Worm (Caenorhabditis elegans): ENCODE results near the gene R13D7.2.

Gene R13D7.2

ce11 chrV:7409599-7409998, at the start of gene R13D7.2:
Gene R13D7.2 (plus strand): TSS chrV:7409899.
- no peak for TF ChIP-seq nhr-21 (tag; optimal IDR thresholded peaks at IDR 0.05)
- TF ChIP-seq skn-1 (tag; optimal IDR thresholded peaks at IDR 0.05) = no peak
- TF ChIP-seq ceh-16 (tag; optimal IDR thresholded peaks at IDR 0.05) = no peak
- TF ChIP-seq nhr-129 (tag; optimal IDR thresholded peaks at IDR 0.05) = no peak

ce11 chrV:7361673-7362072, 48.0 kb upstream of the R13D7.2 start, which contains the start of gene cyp-35A1:
Gene cyp-35A1 (minus strand): TSS chrV:7361773.
- no peak for TF ChIP-seq nhr-25 (tag; optimal IDR thresholded peaks at IDR 0.05)
- no peak for TF ChIP-seq peb-1 (tag; optimal IDR thresholded peaks at IDR 0.05)
- TF ChIP-seq nhr-6 (tag; optimal IDR thresholded peaks at IDR 0.05) = no peak
- no peak for TF ChIP-seq nhr-10 (tag; optimal IDR thresholded peaks at IDR 0.05)
- TF ChIP-seq lin-11 (tag; optimal IDR thresholded peaks at IDR 0.05) = no peak

- TF ChIP-seq elt-1 (tag; optimal IDR thresholded peaks at IDR 0.05) (no peak), ztf-1 (GFP tag; conservative IDR thresholded peaks at IDR 0.05) (no peak), zag-1 (tag; optimal IDR thresholded peaks at IDR 0.05) (no peak), lin-13 (GFP tag; optimal IDR thresholded peaks at IDR 0.05) (no peak), nhr-11 (tag; optimal IDR thresholded peaks at IDR 0.05) (no peak), sma-3 (GFP tag; optimal IDR thresholded peaks at IDR 0.05) (no peak), gmeb-1 (tag; optimal IDR thresholded peaks at IDR 0.05) (peak; percentile 27), ZK546.5 (tag; optimal IDR thresholded peaks at IDR 0.05) (no peak), mdl-1 (tag; optimal IDR thresholded peaks at IDR 0.05) (no peak), crh-2 (tag; optimal IDR thresholded peaks at IDR 0.05) (no peak), fos-1 (tag; optimal IDR thresholded peaks at IDR 0.05) (peak; percentile 67)
Observed at ce11 chrV:7364059-7364458, 45.6 kb upstream of the R13D7.2 start, which contains the start of gene cyp-35A2. Gene cyp-35A2 (minus strand): TSS chrV:7364182.

DNA sequence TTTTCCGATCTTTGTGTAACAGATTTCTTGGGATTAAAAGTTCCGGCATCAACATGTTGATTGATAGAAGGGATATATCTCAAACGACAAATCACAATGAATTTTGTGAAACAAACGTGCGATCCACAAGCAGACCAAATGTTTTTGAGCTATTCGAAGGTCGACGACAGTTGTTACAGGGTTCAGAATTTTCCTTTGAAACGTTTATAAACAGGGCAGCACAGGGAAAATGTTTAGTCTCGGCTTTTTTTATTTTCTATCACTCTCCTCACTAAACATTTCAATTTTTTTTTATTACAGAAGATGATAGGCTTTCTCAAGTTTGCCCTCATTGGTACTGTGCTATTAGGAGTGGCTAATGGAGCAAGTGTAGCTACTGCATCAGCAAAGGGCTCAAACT, 44.7 kb upstream of the R13D7.2 start, which contains the start of gene exc-13:
Gene exc-13 (plus strand): TSS at position 301 of the 400 bp plus-strand sequence.
- TF ChIP-seq lin-39 (tag; optimal IDR thresholded peaks at IDR 0.05) (no peak), aly-2 (tag; optimal IDR thresholded peaks at IDR 0.05) (no peak), snpc-4 (tag; optimal IDR thresholded peaks at IDR 0.05) (no peak), elt-1 (tag; optimal IDR thresholded peaks at IDR 0.05) (no peak), alr-1 (tag; optimal IDR thresholded peaks at IDR 0.05) (no peak), ZK546.5 (tag; optimal IDR thresholded peaks at IDR 0.05) (no peak), sma-3 (GFP tag; optimal IDR thresholded peaks at IDR 0.05) (no peak), crh-2 (tag; optimal IDR thresholded peaks at IDR 0.05) (no peak), R02D3.7 (tag; optimal IDR thresholded peaks at IDR 0.05) (no peak), ceh-82 (tag; optimal IDR thresholded peaks at IDR 0.05) (no peak), lin-13 (GFP tag; optimal IDR thresholded peaks at IDR 0.05) (no peak), blmp-1 (tag; optimal IDR thresholded peaks at IDR 0.05; ENCODE audit: insufficient read depth) (no peak), ztf-11 (tag; optimal IDR thresholded peaks at IDR 0.05) (no peak), Y55F3AM.14 (GFP tag; optimal IDR thresholded peaks at IDR 0.05) (no peak), nhr-77 (tag; optimal IDR thresholded peaks at IDR 0.05) (no peak), mdl-1 (tag; optimal IDR thresholded peaks at IDR 0.05) (no peak), lin-11 (tag; optimal IDR thresholded peaks at IDR 0.05) (no peak), ztf-1 (GFP tag; conservative IDR thresholded peaks at IDR 0.05) (no peak), mab-5 (tag; optimal IDR thresholded peaks at IDR 0.05) (no peak)

DNA sequence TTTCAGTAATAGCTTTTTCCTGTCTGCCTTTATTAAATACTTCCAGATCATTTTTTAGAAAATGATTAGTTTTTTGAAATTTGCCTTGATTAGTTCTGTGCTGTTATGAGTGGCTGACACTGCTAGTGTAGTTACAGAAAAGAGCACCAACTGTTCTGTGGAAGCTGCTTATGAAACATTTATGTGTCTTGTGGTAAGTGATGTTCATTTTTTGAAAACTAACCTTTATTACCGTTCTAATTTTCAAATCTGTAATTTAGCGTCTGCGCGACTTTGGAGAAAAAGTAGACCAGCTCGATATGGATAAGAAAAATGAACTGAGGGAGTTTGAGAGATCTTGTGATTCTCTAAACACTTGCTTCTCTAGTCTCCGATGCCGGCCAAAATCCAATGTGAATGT, 40.1 kb upstream of the R13D7.2 start, which contains the start of gene srj-14:
Gene srj-14 (plus strand): TSS at position 131 of the 400 bp plus-strand sequence.
- TF ChIP-seq zag-1 (tag; optimal IDR thresholded peaks at IDR 0.05) = no peak
- no peak for TF ChIP-seq lin-39 (tag; optimal IDR thresholded peaks at IDR 0.05)
- TF ChIP-seq alr-1 (tag; optimal IDR thresholded peaks at IDR 0.05) = no peak
- TF ChIP-seq nhr-21 (tag; optimal IDR thresholded peaks at IDR 0.05) = no peak
- TF ChIP-seq crh-2 (tag; optimal IDR thresholded peaks at IDR 0.05) = no peak
- TF ChIP-seq ceh-82 (tag; optimal IDR thresholded peaks at IDR 0.05) = no peak
- no peak for TF ChIP-seq fos-1 (tag; optimal IDR thresholded peaks at IDR 0.05)
- TF ChIP-seq nhr-6 (tag; optimal IDR thresholded peaks at IDR 0.05) = no peak
- TF ChIP-seq nhr-11 (tag; optimal IDR thresholded peaks at IDR 0.05) = no peak
- TF ChIP-seq elt-3 (tag; optimal IDR thresholded peaks at IDR 0.05) = no peak
- no peak for TF ChIP-seq mbf-1 (tag; optimal IDR thresholded peaks at IDR 0.05)
- TF ChIP-seq ztf-1 (GFP tag; conservative IDR thresholded peaks at IDR 0.05) = no peak
- no peak for TF ChIP-seq F13H6.1 (tag; optimal IDR thresholded peaks at IDR 0.05)
- no peak for TF ChIP-seq unc-55 (GFP tag; optimal IDR thresholded peaks at IDR 0.05)
- no peak for TF ChIP-seq C34F6.9 (tag; optimal IDR thresholded peaks at IDR 0.05)
- TF ChIP-seq elt-1 (tag; optimal IDR thresholded peaks at IDR 0.05) = no peak
- TF ChIP-seq nhr-10 (tag; optimal IDR thresholded peaks at IDR 0.05) = no peak
- TF ChIP-seq ceh-16 (tag; optimal IDR thresholded peaks at IDR 0.05) = no peak
- no peak for TF ChIP-seq sem-4 (tag; optimal IDR thresholded peaks at IDR 0.05)
- no peak for TF ChIP-seq ztf-4 (tag; optimal IDR thresholded peaks at IDR 0.05)
